Worm (Caenorhabditis elegans) whole organism, late embryonic: ENCODE data around the gene wrt-9.

Source experiments
- C08G9.2 ChIP-seq: sonication (generic microtip); optimal IDR thresholded peaks from 2 replicates; lab custom pipeline; 2016; ENCODE audit warnings: mild to moderate bottlenecking, missing genetic modification characterization, moderate library complexity, missing compliant biosample characterization
- K02D7.2 ChIP-seq: sonication (generic microtip); optimal IDR thresholded peaks from 2 replicates; lab custom pipeline; 2017; ENCODE audit warnings: mild to moderate bottlenecking, missing genetic modification characterization, missing compliant biosample characterization
- ama-1 ChIP-seq: fragments of 150-350 bp; optimal IDR thresholded peaks from 2 replicates; lab custom pipeline; 2014
- ceh-14 ChIP-seq: sonication (generic microtip); optimal IDR thresholded peaks from 2 replicates; lab custom pipeline; 2016; ENCODE audit warnings: missing genotype, missing genetic modification characterization, missing compliant biosample characterization
- ceh-19 ChIP-seq: fragments of 200-800 bp; sonication (Bioruptor generic); optimal IDR thresholded peaks from 2 replicates; lab custom pipeline; 2018; ENCODE audit warnings: mild to moderate bottlenecking, missing genetic modification characterization, missing compliant biosample characterization
- ceh-31 ChIP-seq: sonication (generic microtip); optimal IDR thresholded peaks from 2 replicates; lab custom pipeline; 2016; ENCODE audit warnings: missing genetic modification characterization, missing compliant biosample characterization
- ceh-45 ChIP-seq: fragments of 200-800 bp; sonication (Bioruptor generic); IDR thresholded peaks from 2 replicates; pipeline ENCODE4 v1.3.6; 2022; ENCODE audit warnings: missing genetic modification reagents, missing genetic modification characterization, missing compliant biosample characterization
- ceh-6 ChIP-seq: fragments of 200-800 bp; sonication (Bioruptor generic); optimal IDR thresholded peaks from 2 replicates; lab custom pipeline; 2018; ENCODE audit warnings: mild to moderate bottlenecking, missing genetic modification characterization, missing compliant biosample characterization
- che-1 ChIP-seq: sonication (generic microtip); optimal IDR thresholded peaks from 2 replicates; lab custom pipeline; 2016; ENCODE audit warnings: mild to moderate bottlenecking, missing genetic modification characterization, missing compliant biosample characterization
- dve-1 ChIP-seq: sonication (generic microtip); optimal IDR thresholded peaks from 2 replicates; lab custom pipeline; 2017; ENCODE audit warnings: antibody characterized with exemption, mild to moderate bottlenecking, missing genetic modification characterization, missing compliant biosample characterization
- elt-2 ChIP-seq: sonication (generic microtip); optimal IDR thresholded peaks from 2 replicates; lab custom pipeline; 2016; ENCODE audit warnings: missing genetic modification reagents, missing genetic modification characterization, missing compliant biosample characterization
- ets-4 ChIP-seq: sonication (generic microtip); optimal IDR thresholded peaks from 2 replicates; lab custom pipeline; 2016; ENCODE audit warnings: missing genetic modification characterization, missing compliant biosample characterization
- eyg-1 ChIP-seq: sonication (generic microtip); optimal IDR thresholded peaks from 2 replicates; lab custom pipeline; 2016; ENCODE audit warnings: missing genotype, missing genetic modification characterization, missing compliant biosample characterization
- fkh-10 ChIP-seq: fragments of 150-350 bp; optimal IDR thresholded peaks from 2 replicates; lab custom pipeline; 2014; ENCODE audit warnings: missing biosample characterization, missing genetic modification reagents, missing genetic modification characterization
- hlh-13 ChIP-seq: fragments of 200-800 bp; sonication (Bioruptor generic); optimal IDR thresholded peaks from 2 replicates; lab custom pipeline; 2018; ENCODE audit warnings: mild to moderate bottlenecking, missing genetic modification characterization, missing compliant biosample characterization
- hlh-30 ChIP-seq: sonication (generic microtip); optimal IDR thresholded peaks from 2 replicates; lab custom pipeline; 2017; ENCODE audit warnings: antibody characterized with exemption, missing genetic modification characterization, missing compliant biosample characterization; ENCODE audit not compliant: insufficient read depth
- hlh-6 ChIP-seq: sonication (generic microtip); optimal IDR thresholded peaks from 2 replicates; lab custom pipeline; 2016; ENCODE audit warnings: missing genotype, missing genetic modification characterization, missing compliant biosample characterization
- lim-6 ChIP-seq: sonication (generic microtip); optimal IDR thresholded peaks from 2 replicates; lab custom pipeline; 2016; ENCODE audit warnings: missing genetic modification characterization, missing compliant biosample characterization
- nfya-1 ChIP-seq: sonication (generic microtip); optimal IDR thresholded peaks from 2 replicates; lab custom pipeline; 2017; ENCODE audit warnings: missing genetic modification characterization, mild to moderate bottlenecking, missing compliant biosample characterization, antibody characterized with exemption, moderate library complexity
- nhr-11 ChIP-seq: fragments of 150-350 bp; optimal IDR thresholded peaks from 2 replicates; lab custom pipeline; 2014; ENCODE audit warnings: missing biosample characterization, missing genetic modification characterization
- npax-4 ChIP-seq: sonication (generic microtip); optimal IDR thresholded peaks from 2 replicates; lab custom pipeline; 2016; ENCODE audit warnings: missing genetic modification characterization, missing compliant biosample characterization
- odd-2 ChIP-seq: sonication (generic microtip); optimal IDR thresholded peaks from 2 replicates; lab custom pipeline; 2017; ENCODE audit warnings: antibody characterized with exemption, mild to moderate bottlenecking, missing genetic modification characterization, missing compliant biosample characterization
- pat-9 ChIP-seq: fragments of 200-800 bp; sonication (Bioruptor generic); optimal IDR thresholded peaks from 2 replicates; lab custom pipeline; 2018; ENCODE audit warnings: mild to moderate bottlenecking, missing genetic modification characterization, moderate library complexity, missing compliant biosample characterization
- pha-4 ChIP-seq: fragments of 150-350 bp; optimal IDR thresholded peaks from 2 replicates; lab custom pipeline; 2018; ENCODE audit warnings: missing biosample characterization, missing genetic modification reagents, missing genetic modification characterization
- ref-2 ChIP-seq: sonication (generic microtip); optimal IDR thresholded peaks from 2 replicates; lab custom pipeline; 2016; ENCODE audit warnings: missing genetic modification characterization, missing compliant biosample characterization
- rnt-1 ChIP-seq: sonication (generic microtip); optimal IDR thresholded peaks from 2 replicates; lab custom pipeline; 2016; ENCODE audit warnings: missing genetic modification characterization, missing compliant biosample characterization
- sdc-2 ChIP-seq: sonication (generic microtip); optimal IDR thresholded peaks from 2 replicates; lab custom pipeline; 2016; ENCODE audit warnings: missing genotype, missing genetic modification characterization, missing compliant biosample characterization
- unc-42 ChIP-seq: sonication (generic microtip); optimal IDR thresholded peaks from 2 replicates; lab custom pipeline; 2016; ENCODE audit warnings: missing genotype, missing genetic modification characterization, missing compliant biosample characterization
- unc-55 ChIP-seq: sonication (generic microtip); optimal IDR thresholded peaks from 2 replicates; lab custom pipeline; 2017; ENCODE audit warnings: missing biosample characterization, missing genetic modification reagents, missing genetic modification characterization
- zip-5 ChIP-seq: sonication (generic microtip); optimal IDR thresholded peaks from 2 replicates; lab custom pipeline; 2016; ENCODE audit warnings: missing genetic modification characterization, missing compliant biosample characterization

Gene wrt-9

DNA sequence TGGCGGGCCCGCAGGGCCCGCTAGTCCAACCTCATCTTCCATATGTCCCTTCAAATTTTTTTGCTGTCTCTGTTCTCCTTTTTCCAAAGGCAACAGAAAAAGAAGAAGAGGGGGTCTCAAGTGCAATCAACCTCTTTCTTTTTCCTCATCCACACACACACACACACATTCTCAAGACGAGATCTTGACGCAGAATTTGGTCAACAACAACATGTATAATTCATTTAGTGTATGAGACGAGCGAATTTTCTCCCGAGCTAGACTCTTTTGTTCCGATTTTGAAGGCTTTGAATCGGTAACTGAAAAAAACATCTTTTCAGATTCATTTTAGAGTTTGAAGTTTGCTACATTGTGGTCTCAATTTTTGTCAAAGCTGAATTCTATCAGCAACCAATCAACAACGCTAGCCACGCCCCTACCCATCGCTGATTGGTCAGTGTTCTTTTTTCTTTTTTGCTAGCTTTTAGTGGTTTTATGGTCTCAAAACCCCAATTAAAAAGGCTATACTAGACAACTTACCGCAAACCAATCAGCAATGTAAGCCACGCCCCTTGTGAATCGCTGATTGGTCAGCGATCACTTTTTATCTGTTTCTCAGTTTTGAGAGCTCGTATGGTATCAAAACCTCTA is 21.7 kb downstream of the wrt-9 start:
- TF ChIP-seq sdc-2 (tag; lab: Kevin White, UChicago) (no peak), unc-42 (tag; lab: Kevin White, UChicago) (peak; percentile 51), nfya-1 (tag; lab: Kevin White, UChicago) (peak; percentile 90)

DNA sequence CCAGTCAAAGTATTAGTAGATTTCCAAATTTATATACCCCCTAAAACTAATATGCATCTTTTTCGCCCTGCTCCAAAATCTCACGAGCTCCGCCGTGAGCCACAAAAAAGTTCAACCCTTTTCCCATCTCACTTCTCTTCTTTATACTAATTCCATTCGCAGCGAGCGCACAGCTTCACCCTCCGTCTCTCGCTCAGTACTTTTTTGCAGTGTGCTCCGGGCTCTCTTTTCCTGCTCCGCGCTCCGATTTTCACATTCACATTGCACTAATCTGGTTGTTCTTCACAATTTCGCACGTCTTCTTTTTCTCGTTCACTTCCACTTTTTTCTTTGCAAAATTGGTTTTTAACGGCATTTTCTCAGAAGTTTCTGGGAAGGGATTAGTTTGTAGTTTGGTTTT is 22.9 kb downstream of the wrt-9 start:
- TF ChIP-seq ceh-19 (GFP tag; lab: Kevin White, UChicago) = no peak
- peak; percentile 83 for TF ChIP-seq unc-42 (tag; lab: Kevin White, UChicago)

DNA sequence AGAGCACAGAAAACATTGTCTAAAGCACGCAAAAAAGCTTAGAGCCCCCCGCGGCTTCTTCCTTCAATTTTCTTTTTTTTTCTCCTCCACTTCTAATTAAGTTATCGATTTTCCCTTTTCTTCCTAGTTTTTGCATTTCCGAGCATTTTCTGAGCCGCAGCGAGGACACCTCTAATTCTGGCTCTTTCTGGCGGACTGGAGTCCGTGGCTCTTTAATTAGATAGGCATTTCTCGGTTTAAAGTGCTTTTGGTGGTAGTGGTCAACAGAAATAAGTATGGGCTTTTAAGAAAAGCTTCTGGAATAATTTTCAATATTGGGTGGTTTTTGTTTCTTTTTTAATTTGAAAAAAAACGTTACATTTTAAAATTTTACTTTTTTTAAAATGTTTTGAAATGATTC is 25.1 kb downstream of the wrt-9 start:
- TF ChIP-seq ceh-31 (tag; lab: Kevin White, UChicago) (peak; percentile 40), ceh-6 (GFP tag; lab: Kevin White, UChicago) (no peak), unc-42 (tag; lab: Kevin White, UChicago) (peak; percentile 68), zip-5 (no peak), ceh-14 (peak; percentile 15), pha-4 (tag; lab: Kevin White, UChicago) (no peak)

DNA sequence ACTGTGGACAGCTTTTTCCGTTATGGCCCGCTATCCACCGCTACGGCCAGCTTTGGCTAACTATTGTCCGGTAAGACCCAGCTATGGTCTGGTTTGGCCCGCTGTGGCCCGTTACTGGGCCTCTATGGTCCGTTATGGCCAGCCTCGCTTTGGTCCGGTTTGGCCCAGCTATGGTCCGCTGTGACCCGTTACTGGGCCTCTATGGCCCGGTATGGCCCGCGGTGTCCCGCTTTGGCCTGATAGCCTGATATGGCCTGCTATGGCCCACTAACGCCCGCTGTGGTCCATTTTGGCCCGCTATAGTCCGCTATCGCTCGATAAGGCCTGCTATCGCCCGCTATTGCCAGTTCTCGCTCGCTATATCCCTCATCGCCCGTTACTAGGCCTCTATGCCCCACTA is 26.1 kb downstream of the wrt-9 start:
- TF ChIP-seq hlh-6 (tag; lab: Kevin White, UChicago) (peak; percentile 57), ceh-45 (GFP tag; lab: Robert Waterston, UW) (no peak), K02D7.2 (peak; percentile 8)

DNA sequence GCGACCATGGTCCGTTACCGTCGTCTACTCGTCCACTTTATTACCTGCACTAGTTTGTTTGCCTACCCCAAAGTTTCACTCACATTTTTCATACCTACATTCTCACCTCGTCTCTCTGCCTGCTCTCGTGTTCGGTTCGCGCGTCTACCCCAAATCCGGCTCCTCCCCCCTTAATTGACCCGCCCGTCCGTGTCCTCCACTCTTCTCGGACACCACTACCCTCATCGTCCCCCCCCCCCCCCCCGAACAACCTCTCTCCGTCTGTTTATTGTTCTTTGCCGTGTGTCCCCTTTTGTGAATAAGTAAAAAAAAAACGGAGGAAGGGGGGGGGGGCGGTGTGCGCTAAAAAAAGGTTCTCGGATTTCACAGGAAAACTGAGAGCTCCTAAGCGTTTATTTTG is 26.6 kb downstream of the wrt-9 start:
- TF ChIP-seq che-1 (tag; lab: Kevin White, UChicago) = peak; percentile 2
- TF ChIP-seq ceh-19 (GFP tag; lab: Kevin White, UChicago) = no peak

DNA sequence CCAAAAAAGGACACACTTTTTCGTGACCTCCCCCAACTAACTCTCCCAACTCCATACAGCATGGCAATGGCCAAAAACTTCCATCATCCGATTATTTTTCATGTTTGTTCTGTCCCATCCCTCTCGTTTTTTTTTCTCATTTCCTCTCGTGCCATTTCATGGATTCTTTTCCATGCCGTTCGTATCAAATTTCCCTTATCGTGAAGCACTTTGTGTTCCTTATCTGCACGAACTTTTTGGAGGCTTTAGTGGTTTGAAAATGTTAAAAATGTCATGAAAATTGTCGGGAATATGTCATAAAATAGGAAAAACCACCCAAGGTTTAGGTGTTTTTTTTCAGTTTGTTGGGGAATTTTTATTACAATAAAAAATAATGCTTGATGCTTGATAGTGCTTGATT is 27.3 kb downstream of the wrt-9 start:
- no peak for TF ChIP-seq elt-2 (tag; lab: Kevin White, UChicago)

DNA sequence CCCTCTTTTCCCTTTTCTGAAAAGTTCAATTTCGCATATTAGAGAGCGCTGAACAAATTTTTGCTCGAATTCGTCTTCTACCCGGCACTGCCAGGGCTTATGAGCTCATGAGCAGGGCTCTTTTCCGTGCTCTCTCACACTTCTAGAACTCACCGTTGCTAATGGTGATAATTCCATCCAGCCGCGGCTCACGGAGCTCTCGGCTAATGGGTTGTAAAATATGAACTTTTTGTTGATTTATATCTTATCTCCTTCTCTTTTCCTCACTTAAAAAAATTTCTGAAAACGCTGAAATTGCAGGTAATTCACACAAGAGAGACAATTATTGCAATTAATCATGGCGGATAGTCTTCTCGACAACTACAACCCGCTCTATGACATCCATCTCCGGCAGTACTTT is 28.2 kb downstream of the wrt-9 start, which contains the start of gene H11E01.3:
TSS of gene H11E01.3 (plus strand) at position 301 of the 400 bp plus-strand sequence.
- TF ChIP-seq hlh-13 (GFP tag; lab: Kevin White, UChicago) (no peak), npax-4 (tag; lab: Kevin White, UChicago) (no peak), fkh-10 (GFP tag; lab: Kevin White, UChicago) (no peak), hlh-30 (no peak), pat-9 (tag; lab: Kevin White, UChicago) (no peak), unc-42 (tag; lab: Kevin White, UChicago) (no peak), ceh-6 (GFP tag; lab: Kevin White, UChicago) (no peak), odd-2 (tag; lab: Kevin White, UChicago) (no peak)

DNA sequence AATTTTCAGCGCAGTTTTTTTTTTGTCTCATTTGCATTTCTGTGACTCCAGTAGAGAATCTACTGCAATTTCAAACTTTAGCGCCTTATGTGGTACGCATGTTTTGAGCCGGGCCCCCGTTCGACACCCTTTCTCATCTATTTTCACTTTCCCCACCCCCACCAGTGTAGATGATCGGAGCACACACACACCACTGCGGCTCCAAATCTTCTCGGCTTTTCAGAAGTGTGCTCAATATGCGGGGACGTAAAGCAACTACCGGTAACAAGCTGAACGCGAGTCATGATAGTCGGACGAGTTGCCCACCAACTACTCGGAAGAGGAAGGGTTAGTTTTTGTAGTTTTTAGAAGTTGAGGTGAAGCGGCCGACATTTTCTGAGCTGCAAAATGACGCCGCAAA is 36.5 kb downstream of the wrt-9 start:
- TF ChIP-seq eyg-1 (tag; lab: Kevin White, UChicago) (no peak), unc-55 (GFP tag; lab: Kevin White, UChicago) (no peak), dve-1 (tag; lab: Kevin White, UChicago) (no peak), ref-2 (tag; lab: Kevin White, UChicago) (no peak), lim-6 (tag; lab: Kevin White, UChicago) (no peak), C08G9.2 (tag; lab: Kevin White, UChicago) (no peak), ama-1 (lab: Kevin White, UChicago) (no peak), ets-4 (tag; lab: Kevin White, UChicago) (no peak), rnt-1 (tag; lab: Kevin White, UChicago) (no peak), sdc-2 (tag; lab: Kevin White, UChicago) (no peak), K02D7.2 (no peak), nhr-11 (no peak), unc-42 (tag; lab: Kevin White, UChicago) (no peak), hlh-6 (tag; lab: Kevin White, UChicago) (no peak), pat-9 (tag; lab: Kevin White, UChicago) (no peak)
